Worm (Caenorhabditis elegans) whole organism, mixed stage, embryonic: Measurements from ENCODE around the gene ZK1240.8.

Experiments
- M03D4.4 ChIP-seq: sonication (generic microtip); optimal IDR thresholded peaks from 2 replicates; lab custom pipeline; 2017; ENCODE audit warnings: mild to moderate bottlenecking, missing genetic modification characterization, missing compliant biosample characterization
- ceh-39 ChIP-seq: fragments of 150-350 bp; optimal IDR thresholded peaks from 2 replicates; lab custom pipeline; 2014; ENCODE audit warnings: missing biosample characterization, missing genetic modification characterization
- ceh-43 ChIP-seq: fragments of 200-800 bp; sonication (Bioruptor generic); optimal IDR thresholded peaks from 2 replicates; lab custom pipeline; 2018; ENCODE audit warnings: mild to moderate bottlenecking, missing genetic modification characterization, moderate library complexity, missing compliant biosample characterization
- ceh-83 ChIP-seq: fragments of 200-800 bp; sonication (Bioruptor generic); optimal IDR thresholded peaks from 2 replicates; lab custom pipeline; 2018; ENCODE audit warnings: mild to moderate bottlenecking, missing genetic modification characterization, missing compliant biosample characterization
- ces-1 ChIP-seq: fragments of 150-350 bp; optimal IDR thresholded peaks from 2 replicates; lab custom pipeline; 2014; ENCODE audit warnings: missing biosample characterization, missing genetic modification reagents, missing genetic modification characterization
- cnd-1 ChIP-seq: fragments of 200-800 bp; sonication (Bioruptor generic); optimal IDR thresholded peaks from 2 replicates; lab custom pipeline; 2018; ENCODE audit warnings: mild to moderate bottlenecking, missing genetic modification characterization, missing compliant biosample characterization
- drap-1 ChIP-seq: fragments of 200-800 bp; sonication (Bioruptor generic); optimal IDR thresholded peaks from 3 replicates; lab custom pipeline; 2018; ENCODE audit warnings: mild to moderate bottlenecking, missing genetic modification characterization, missing compliant biosample characterization
- elt-1 ChIP-seq: sonication (generic microtip); optimal IDR thresholded peaks from 2 replicates; lab custom pipeline; 2017; ENCODE audit warnings: missing genetic modification characterization, mild to moderate bottlenecking, missing compliant biosample characterization, antibody characterized with exemption, moderate library complexity, borderline replicate concordance; ENCODE audit not compliant: insufficient read depth
- flh-1 ChIP-seq: fragments of 200-800 bp; sonication (Bioruptor generic); optimal IDR thresholded peaks from 2 replicates; lab custom pipeline; 2018; ENCODE audit warnings: mild to moderate bottlenecking, missing genetic modification characterization, moderate library complexity, missing compliant biosample characterization
- ham-2 ChIP-seq: fragments of 200-800 bp; sonication (Bioruptor generic); optimal IDR thresholded peaks from 2 replicates; lab custom pipeline; 2018; ENCODE audit warnings: mild to moderate bottlenecking, missing genetic modification characterization, missing compliant biosample characterization
- hlh-1 ChIP-seq: fragments of 150-350 bp; optimal IDR thresholded peaks from 2 replicates; lab custom pipeline; 2014; ENCODE audit warnings: missing biosample characterization, missing genetic modification reagents, missing genetic modification characterization
- lin-32 ChIP-seq: fragments of 200-800 bp; sonication (Bioruptor generic); optimal IDR thresholded peaks from 2 replicates; lab custom pipeline; 2018; ENCODE audit warnings: mild to moderate bottlenecking, missing genetic modification characterization, missing compliant biosample characterization
- lsy-2 ChIP-seq: fragments of 150-350 bp; optimal IDR thresholded peaks from 2 replicates; lab custom pipeline; 2014; ENCODE audit warnings: missing biosample characterization, missing genetic modification characterization
- mab-5 ChIP-seq: fragments of 150-350 bp; optimal IDR thresholded peaks from 2 replicates; lab custom pipeline; 2014; ENCODE audit warnings: missing biosample characterization, missing genetic modification characterization
- mep-1 ChIP-seq: fragments of 150-350 bp; optimal IDR thresholded peaks from 2 replicates; lab custom pipeline; 2017; ENCODE audit warnings: missing biosample characterization, missing genetic modification reagents, missing genetic modification characterization, inconsistent platforms
- mls-2 ChIP-seq: sonication (generic microtip); optimal IDR thresholded peaks from 2 replicates; lab custom pipeline; 2016; ENCODE audit warnings: mild to moderate bottlenecking, missing genetic modification characterization, moderate library complexity, missing compliant biosample characterization
- nhr-12 ChIP-seq: fragments of 150-350 bp; optimal IDR thresholded peaks from 2 replicates; lab custom pipeline; 2014; ENCODE audit warnings: missing biosample characterization, missing genetic modification characterization
- nhr-2 ChIP-seq: fragments of 150-350 bp; optimal IDR thresholded peaks from 2 replicates; lab custom pipeline; 2014; ENCODE audit warnings: missing biosample characterization, missing genetic modification characterization
- nhr-237 ChIP-seq: fragments of 150-350 bp; optimal IDR thresholded peaks from 2 replicates; lab custom pipeline; 2014; ENCODE audit warnings: missing biosample characterization, missing genetic modification characterization
- nhr-28 ChIP-seq: fragments of 150-350 bp; optimal IDR thresholded peaks from 2 replicates; lab custom pipeline; 2014; ENCODE audit warnings: missing biosample characterization, missing genetic modification characterization
- nhr-76 ChIP-seq: sonication (generic microtip); optimal IDR thresholded peaks from 2 replicates; lab custom pipeline; 2017; ENCODE audit warnings: missing biosample characterization, missing genetic modification characterization
- pha-4 ChIP-seq: fragments of 150-350 bp; optimal IDR thresholded peaks from 2 replicates; lab custom pipeline; 2018; ENCODE audit warnings: missing biosample characterization, missing genetic modification reagents, missing genetic modification characterization
- sem-2 ChIP-seq: fragments of 200-800 bp; sonication (Bioruptor generic); optimal IDR thresholded peaks from 2 replicates; lab custom pipeline; 2018; ENCODE audit warnings: mild to moderate bottlenecking, missing genetic modification characterization, missing compliant biosample characterization
- snpc-4 ChIP-seq: fragments of 150-350 bp; optimal IDR thresholded peaks from 2 replicates; lab custom pipeline; 2014; ENCODE audit warnings: missing biosample characterization, missing genetic modification characterization
- sptf-1 ChIP-seq: sonication (generic microtip); optimal IDR thresholded peaks from 2 replicates; lab custom pipeline; 2017; ENCODE audit warnings: mild to moderate bottlenecking, missing genetic modification characterization, moderate library complexity, missing compliant biosample characterization
- tbx-8 ChIP-seq: fragments of 200-800 bp; sonication (Bioruptor generic); optimal IDR thresholded peaks from 2 replicates; lab custom pipeline; 2018; ENCODE audit warnings: mild to moderate bottlenecking, missing genetic modification characterization, moderate library complexity, missing compliant biosample characterization
- unc-120 ChIP-seq: sonication (generic microtip); optimal IDR thresholded peaks from 2 replicates; lab custom pipeline; 2017; ENCODE audit warnings: missing genetic modification characterization, missing compliant biosample characterization; ENCODE audit not compliant: poor library complexity, severe bottlenecking
- unc-39 ChIP-seq: fragments of 150-350 bp; optimal IDR thresholded peaks from 2 replicates; lab custom pipeline; 2014; ENCODE audit warnings: missing biosample characterization, missing genetic modification characterization
- unc-62 ChIP-seq: fragments of 150-350 bp; optimal IDR thresholded peaks from 2 replicates; lab custom pipeline; 2014; ENCODE audit warnings: missing biosample characterization, missing genetic modification reagents, missing genetic modification characterization
- zip-8 ChIP-seq: fragments of 150-350 bp; optimal IDR thresholded peaks from 2 replicates; lab custom pipeline; 2014; ENCODE audit warnings: missing biosample characterization, missing genetic modification characterization

Gene ZK1240.8

DNA sequence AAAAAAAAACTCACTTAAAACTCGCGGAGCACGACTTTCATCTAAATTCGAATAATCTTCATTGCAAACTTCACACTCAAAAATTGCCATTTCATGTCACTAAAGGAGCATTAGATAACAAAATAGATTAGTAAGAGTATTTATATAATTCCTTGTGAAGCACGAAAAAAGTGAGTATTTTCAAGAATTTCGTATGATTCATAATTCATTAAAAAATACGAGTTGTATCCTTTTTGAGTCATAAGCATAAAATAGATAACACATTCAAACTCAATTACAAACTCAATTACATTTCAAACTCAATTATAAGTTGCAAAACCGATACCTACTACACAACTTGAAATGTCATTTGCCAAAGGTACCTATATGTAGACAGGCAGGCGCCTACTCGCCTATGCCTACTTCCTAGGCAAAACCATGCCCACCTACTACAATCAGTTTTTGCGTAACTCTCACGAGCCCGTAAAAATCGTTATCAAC is at the start of gene ZK1240.8, which contains the start of gene ZK1240.1:
Gene ZK1240.8 (minus strand): TSS at position 101 of the 480 bp plus-strand sequence.
Gene ZK1240.1 (plus strand): TSS at position 430 of the 480 bp plus-strand sequence.
- no peak for TF ChIP-seq hlh-1
- no peak for TF ChIP-seq sptf-1
- TF ChIP-seq elt-1, result no peak
- no peak for TF ChIP-seq M03D4.4 (tag; lab: Kevin White, UChicago)
- no peak for TF ChIP-seq ceh-43 (GFP tag; lab: Kevin White, UChicago)
- no peak for TF ChIP-seq nhr-12
- no peak for TF ChIP-seq mls-2 (tag; lab: Kevin White, UChicago)
- no peak for TF ChIP-seq unc-120
- no peak for TF ChIP-seq ham-2 (GFP tag; lab: Kevin White, UChicago)
- TF ChIP-seq nhr-2 (tag; lab: Kevin White, UChicago), result no peak
- no peak for TF ChIP-seq mep-1 (tag; lab: Kevin White, UChicago)
- no peak for TF ChIP-seq nhr-28 (tag; lab: Kevin White, UChicago)
- TF ChIP-seq snpc-4 (tag; lab: Kevin White, UChicago), result no peak
- TF ChIP-seq zip-8 (tag; lab: Kevin White, UChicago), result no peak
- TF ChIP-seq unc-39 (tag; lab: Kevin White, UChicago), result no peak
- TF ChIP-seq nhr-237 (tag; lab: Kevin White, UChicago), result no peak
- no peak for TF ChIP-seq mab-5 (tag; lab: Kevin White, UChicago)
- no peak for TF ChIP-seq sem-2
- no peak for TF ChIP-seq ceh-39 (tag; lab: Kevin White, UChicago)

DNA sequence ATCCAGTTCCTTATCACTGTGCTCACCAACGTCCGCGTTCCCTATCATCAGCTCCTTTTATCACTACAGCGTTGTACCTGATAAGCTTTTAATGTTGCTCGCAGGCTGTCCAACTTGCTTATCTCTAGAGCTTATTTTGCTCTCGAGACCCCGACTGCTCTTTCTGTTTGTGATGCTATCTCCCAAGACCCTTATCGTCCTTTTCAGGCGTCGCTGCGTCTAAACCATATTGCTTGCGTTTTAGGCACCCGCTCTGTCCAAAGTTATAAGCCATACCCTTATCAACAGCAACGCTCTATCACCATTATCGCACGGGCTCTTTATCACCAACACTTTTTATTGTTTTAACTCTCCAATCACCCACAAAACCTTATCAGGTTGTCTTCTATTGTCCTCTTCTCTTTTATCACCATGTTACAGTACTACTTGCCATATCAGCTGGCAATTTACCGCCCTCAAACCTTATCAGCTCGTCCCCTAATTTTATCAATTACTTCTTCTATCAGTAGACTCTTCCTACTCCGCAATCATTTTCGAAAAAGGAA is 49.7 kb upstream of the ZK1240.8 start:
- TF ChIP-seq lin-32 (GFP tag; lab: Kevin White, UChicago) (no peak), nhr-12 (no peak), tbx-8 (GFP tag; lab: Kevin White, UChicago) (no peak), hlh-1 (no peak), elt-1 (no peak), ces-1 (GFP tag; lab: Kevin White, UChicago) (no peak), nhr-28 (tag; lab: Kevin White, UChicago) (no peak), unc-120 (no peak), ham-2 (GFP tag; lab: Kevin White, UChicago) (no peak), sptf-1 (no peak), mep-1 (tag; lab: Kevin White, UChicago) (no peak), sem-2 (no peak), nhr-76 (tag; lab: Kevin White, UChicago) (no peak)

DNA sequence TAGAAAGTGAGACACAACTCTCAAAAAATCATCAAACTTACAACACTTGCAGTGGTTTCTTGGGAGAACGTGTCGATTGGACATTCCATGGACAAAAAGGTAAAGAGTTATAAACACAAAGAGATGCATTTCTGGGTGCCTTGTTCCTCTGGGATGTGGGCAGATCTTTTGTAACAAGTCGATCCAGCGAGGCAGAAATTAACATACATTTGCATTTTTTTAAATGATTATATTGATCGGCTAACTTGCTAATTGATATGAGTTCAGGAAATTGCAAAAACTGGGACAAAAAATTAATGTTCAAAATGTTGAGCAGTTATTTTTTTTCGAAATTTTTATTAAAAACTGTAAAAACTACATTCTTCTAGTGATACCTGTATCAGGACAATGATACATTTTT is 48.9 kb upstream of the ZK1240.8 start, which contains the start of gene F16G10.6:
Gene F16G10.6 (minus strand): TSS at position 101 of the 400 bp plus-strand sequence.
- TF ChIP-seq drap-1 (GFP tag; lab: Kevin White, UChicago) (no peak), lin-32 (GFP tag; lab: Kevin White, UChicago) (no peak), ces-1 (GFP tag; lab: Kevin White, UChicago) (no peak), lsy-2 (tag; lab: Kevin White, UChicago) (no peak), tbx-8 (GFP tag; lab: Kevin White, UChicago) (no peak), nhr-237 (tag; lab: Kevin White, UChicago) (no peak), flh-1 (GFP tag; lab: Kevin White, UChicago) (no peak), cnd-1 (tag; lab: Kevin White, UChicago) (no peak), ham-2 (GFP tag; lab: Kevin White, UChicago) (no peak), snpc-4 (tag; lab: Kevin White, UChicago) (no peak)

DNA sequence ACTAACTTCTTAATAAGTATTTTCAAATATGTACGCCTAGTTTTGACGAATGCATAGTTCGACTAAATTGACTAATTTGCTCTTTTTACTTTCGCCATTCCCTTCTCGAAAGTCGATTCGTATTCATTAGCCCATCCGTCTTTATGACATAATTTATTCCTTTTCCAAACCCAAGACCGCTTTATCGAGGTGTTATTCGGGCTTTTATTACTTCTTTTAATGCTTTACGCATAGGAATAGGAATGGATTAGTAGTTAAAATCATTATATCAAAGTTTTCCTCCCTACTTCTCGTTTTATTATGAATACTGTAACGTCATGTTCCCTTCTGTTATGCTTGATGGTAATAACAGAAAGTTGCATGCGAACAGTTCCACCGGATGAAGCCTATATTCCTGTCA is 46.1 kb upstream of the ZK1240.8 start, which contains the start of gene F16G10.2:
Gene F16G10.2 (plus strand): TSS at position 301 of the 400 bp plus-strand sequence.
- TF ChIP-seq ham-2 (GFP tag; lab: Kevin White, UChicago) (no peak), unc-62 (GFP tag; lab: Kevin White, UChicago) (no peak), mep-1 (tag; lab: Kevin White, UChicago) (no peak), sem-2 (no peak)
- TF ChIP-seq, all 35 proteins: peak for 0

DNA sequence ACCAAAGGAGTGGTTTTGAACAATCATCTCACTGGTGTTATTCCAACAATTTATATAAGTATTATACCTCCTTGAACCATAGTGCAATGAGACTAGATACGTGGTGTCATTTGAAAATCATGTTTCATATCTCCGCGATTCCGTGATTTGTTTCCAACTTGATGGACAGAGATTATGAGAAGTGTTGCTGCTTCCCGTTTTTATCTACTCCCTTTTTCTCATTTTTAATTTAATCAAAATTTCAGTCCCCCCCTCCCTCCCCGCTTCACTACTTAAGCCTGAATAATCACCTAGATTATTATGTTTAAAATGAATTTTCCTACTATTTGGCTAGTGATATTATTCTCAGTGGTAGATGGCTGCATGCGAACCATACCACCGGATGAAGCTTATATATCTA is 43.2 kb upstream of the ZK1240.8 start, which contains the start of gene F16G10.3:
Gene F16G10.3 (plus strand): TSS at position 301 of the 400 bp plus-strand sequence.
- no peak for TF ChIP-seq elt-1
- no peak for TF ChIP-seq nhr-76 (tag; lab: Kevin White, UChicago)
- TF ChIP-seq hlh-1, result no peak
- TF ChIP-seq unc-120, result no peak
- no peak for TF ChIP-seq pha-4 (tag; lab: Kevin White, UChicago)
- no peak for TF ChIP-seq nhr-2 (tag; lab: Kevin White, UChicago)
- TF ChIP-seq mab-5 (tag; lab: Kevin White, UChicago), result no peak
- TF ChIP-seq unc-62 (GFP tag; lab: Kevin White, UChicago), result no peak
- TF ChIP-seq mls-2 (tag; lab: Kevin White, UChicago), result no peak
- no peak for TF ChIP-seq M03D4.4 (tag; lab: Kevin White, UChicago)
- TF ChIP-seq nhr-237 (tag; lab: Kevin White, UChicago), result no peak
- no peak for TF ChIP-seq ceh-39 (tag; lab: Kevin White, UChicago)
- no peak for TF ChIP-seq ces-1 (GFP tag; lab: Kevin White, UChicago)
- TF ChIP-seq ceh-83 (GFP tag; lab: Kevin White, UChicago), result no peak
- TF ChIP-seq, all 35 proteins: peak for 0
